Worm (Caenorhabditis elegans): Measurements from ENCODE around the gene Y54G2A.72.

The Y54G2A.72 gene

DNA sequence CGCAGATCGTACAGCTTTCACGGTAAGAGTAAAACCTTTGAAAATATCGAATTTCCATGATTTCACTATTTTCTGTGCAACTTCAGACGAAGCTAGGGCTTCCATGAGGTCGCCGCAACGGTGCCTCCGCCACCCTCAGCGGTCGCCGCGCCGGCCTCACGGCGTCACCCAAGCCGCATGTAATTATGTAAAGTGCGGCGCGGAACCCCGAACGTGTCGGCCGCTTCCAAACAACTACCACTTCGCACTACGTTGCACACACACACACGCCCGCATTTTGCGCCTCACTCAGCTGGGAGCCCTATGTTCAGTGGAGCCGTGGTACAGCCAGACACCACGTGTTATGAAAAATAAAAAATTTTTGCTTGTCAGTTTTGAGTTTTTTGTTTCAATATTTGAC is 39.1 kb downstream of the Y54G2A.72 start:
- no peak for TF ChIP-seq ceh-43 (GFP tag; optimal IDR thresholded peaks at IDR 0.05)
- no peak for TF ChIP-seq lin-13 (tag; optimal IDR thresholded peaks at IDR 0.05)
- no peak for TF ChIP-seq elt-1 (tag; optimal IDR thresholded peaks at IDR 0.05; ENCODE audit: borderline replicate concordance, insufficient read depth)

- TF ChIP-seq sptf-1 (tag; optimal IDR thresholded peaks at IDR 0.05) = no peak
- no peak for TF ChIP-seq nhr-76 (tag; optimal IDR thresholded peaks at IDR 0.05)
- no peak for TF ChIP-seq nhr-237 (tag; optimal IDR thresholded peaks at IDR 0.05)
- TF ChIP-seq snpc-4 (tag; optimal IDR thresholded peaks at IDR 0.05) = no peak
- no peak for TF ChIP-seq bed-3 (GFP tag; optimal IDR thresholded peaks at IDR 0.05)
- no peak for TF ChIP-seq ztf-11 (tag; optimal IDR thresholded peaks at IDR 0.05)
- TF ChIP-seq ces-1 (GFP tag; optimal IDR thresholded peaks at IDR 0.05) = no peak
- TF ChIP-seq ham-2 (GFP tag; optimal IDR thresholded peaks at IDR 0.05) = no peak
- TF ChIP-seq mab-5 (tag; optimal IDR thresholded peaks at IDR 0.05) = no peak
- no peak for TF ChIP-seq M03D4.4 (tag; optimal IDR thresholded peaks at IDR 0.05)
- TF ChIP-seq nhr-28 (tag; optimal IDR thresholded peaks at IDR 0.05) = no peak
- TF ChIP-seq pha-4 (tag; optimal IDR thresholded peaks at IDR 0.05) = no peak
- TF ChIP-seq cnd-1 (tag; optimal IDR thresholded peaks at IDR 0.05) = no peak
- TF ChIP-seq unc-120 (tag; optimal IDR thresholded peaks at IDR 0.05; ENCODE audit: poor library complexity, severe bottlenecking) = no peak
- TF ChIP-seq nhr-2 (tag; optimal IDR thresholded peaks at IDR 0.05) = no peak
- no peak for TF ChIP-seq lin-32 (GFP tag; optimal IDR thresholded peaks at IDR 0.05)
Observed at ce11 chrIV:2819633-2820032, 41.7 kb downstream of the Y54G2A.72 start, which contains the start of gene Y54G2A.13. Gene Y54G2A.13 (minus strand): TSS chrIV:2819733.

DNA sequence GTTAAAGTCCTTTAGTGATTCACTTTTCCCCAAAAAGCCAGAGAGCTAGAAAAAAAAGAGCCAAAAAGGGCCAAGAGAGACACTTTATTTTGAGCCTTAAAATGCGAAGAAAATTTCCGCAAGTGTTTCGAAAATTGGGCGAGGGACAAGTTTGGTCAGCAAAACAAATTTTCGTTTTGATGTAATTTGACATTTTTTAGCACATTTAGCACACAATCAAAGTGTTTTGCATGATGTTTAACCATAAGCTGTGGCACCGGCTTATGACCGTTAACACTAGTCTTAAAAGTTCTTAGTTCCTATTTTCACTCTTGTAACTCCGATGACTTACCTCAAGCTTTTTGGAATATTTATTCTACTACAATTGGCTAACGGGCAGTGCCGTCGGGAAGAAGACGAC is 42.5 kb downstream of the Y54G2A.72 start, which contains the start of gene Y54G2A.37:
TSS of gene Y54G2A.37 (plus strand) at position 301 of the 400 bp plus-strand sequence.
- TF ChIP-seq elt-1 (tag; optimal IDR thresholded peaks at IDR 0.05; ENCODE audit: borderline replicate concordance, insufficient read depth) (no peak), drap-1 (GFP tag; optimal IDR thresholded peaks at IDR 0.05) (no peak), mls-2 (tag; optimal IDR thresholded peaks at IDR 0.05) (no peak), ceh-83 (GFP tag; optimal IDR thresholded peaks at IDR 0.05) (no peak), pha-4 (tag; optimal IDR thresholded peaks at IDR 0.05) (no peak), hlh-1 (tag; optimal IDR thresholded peaks at IDR 0.05) (no peak), nhr-76 (tag; optimal IDR thresholded peaks at IDR 0.05) (no peak), mab-5 (tag; optimal IDR thresholded peaks at IDR 0.05) (no peak), unc-39 (tag; optimal IDR thresholded peaks at IDR 0.05) (no peak), flh-1 (GFP tag; optimal IDR thresholded peaks at IDR 0.05) (no peak), cnd-1 (tag; optimal IDR thresholded peaks at IDR 0.05) (no peak), lin-32 (GFP tag; optimal IDR thresholded peaks at IDR 0.05) (no peak), nhr-12 (tag; optimal IDR thresholded peaks at IDR 0.05) (no peak), blmp-1 (tag; optimal IDR thresholded peaks at IDR 0.05) (no peak), zip-8 (tag; optimal IDR thresholded peaks at IDR 0.05) (no peak), unc-62 (GFP tag; optimal IDR thresholded peaks at IDR 0.05) (no peak), mep-1 (tag; optimal IDR thresholded peaks at IDR 0.05) (no peak), elt-3 (tag; optimal IDR thresholded peaks at IDR 0.05) (no peak)

DNA sequence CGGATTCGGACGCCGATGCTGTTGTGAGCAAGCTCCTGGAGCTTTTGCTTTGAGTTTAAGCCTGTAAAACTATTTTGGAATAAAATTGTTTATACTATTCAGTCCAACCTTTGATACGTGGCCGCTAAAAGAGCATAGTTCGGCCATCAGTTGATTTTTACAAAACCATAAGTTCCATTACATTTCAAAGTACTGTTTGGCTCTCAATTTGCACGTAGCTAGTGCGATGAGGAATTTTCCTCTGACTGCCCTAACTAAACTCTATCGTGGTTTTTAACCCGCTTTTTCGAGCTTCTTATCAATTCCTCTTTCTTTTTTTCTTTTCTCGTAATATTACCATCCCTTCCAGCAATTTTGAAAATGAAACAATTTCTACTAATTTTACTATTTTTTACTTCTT is 45.5 kb downstream of the Y54G2A.72 start, which contains the start of gene clec-80:
TSS of gene clec-80 (plus strand) at position 301 of the 400 bp plus-strand sequence.
- TF ChIP-seq nhr-2 (tag; optimal IDR thresholded peaks at IDR 0.05) (no peak), sem-2 (GFP tag; optimal IDR thresholded peaks at IDR 0.05) (no peak), bed-3 (GFP tag; optimal IDR thresholded peaks at IDR 0.05) (no peak), blmp-1 (tag; optimal IDR thresholded peaks at IDR 0.05) (no peak), nhr-12 (tag; optimal IDR thresholded peaks at IDR 0.05) (no peak), ceh-43 (GFP tag; optimal IDR thresholded peaks at IDR 0.05) (no peak)

ce11 chrIV:2825460-2826103 is 47.6 kb downstream of the Y54G2A.72 start:
- no peak for TF ChIP-seq mep-1 (tag; optimal IDR thresholded peaks at IDR 0.05)
- TF ChIP-seq ceh-83 (GFP tag; optimal IDR thresholded peaks at IDR 0.05) = peak; percentile 3

Data from whole organism, mixed stage, embryonic.